Worm (Caenorhabditis elegans): ENCODE data around the gene K04D7.6.

K04D7.6 gene

ce11 chrIV:10206182-10206581, at the start of gene K04D7.6:
Gene K04D7.6 (minus strand): TSS chrIV:10206282.
- TF ChIP-seq B0019.2 (GFP tag; conservative IDR thresholded peaks at IDR 0.05) (no peak), F52B5.7 (tag; optimal IDR thresholded peaks at IDR 0.05) (no peak), sea-2 (GFP tag; IDR thresholded peaks at IDR 0.05) (no peak), snpc-1.1 (tag; optimal IDR thresholded peaks at IDR 0.05; ENCODE audit: insufficient read depth) (no peak), Y56A3A.18 (GFP tag; IDR thresholded peaks at IDR 0.05) (no peak), ceh-27 (GFP tag; optimal IDR thresholded peaks at IDR 0.05) (no peak), F57A8.1 (GFP tag; optimal IDR thresholded peaks at IDR 0.05) (no peak), B0261.1 (tag; optimal IDR thresholded peaks at IDR 0.05) (no peak), egl-44 (GFP tag; IDR thresholded peaks at IDR 0.05) (no peak), ztf-26 (tag; optimal IDR thresholded peaks at IDR 0.05) (no peak), ets-4 (GFP tag; optimal IDR thresholded peaks at IDR 0.05) (no peak)

DNA sequence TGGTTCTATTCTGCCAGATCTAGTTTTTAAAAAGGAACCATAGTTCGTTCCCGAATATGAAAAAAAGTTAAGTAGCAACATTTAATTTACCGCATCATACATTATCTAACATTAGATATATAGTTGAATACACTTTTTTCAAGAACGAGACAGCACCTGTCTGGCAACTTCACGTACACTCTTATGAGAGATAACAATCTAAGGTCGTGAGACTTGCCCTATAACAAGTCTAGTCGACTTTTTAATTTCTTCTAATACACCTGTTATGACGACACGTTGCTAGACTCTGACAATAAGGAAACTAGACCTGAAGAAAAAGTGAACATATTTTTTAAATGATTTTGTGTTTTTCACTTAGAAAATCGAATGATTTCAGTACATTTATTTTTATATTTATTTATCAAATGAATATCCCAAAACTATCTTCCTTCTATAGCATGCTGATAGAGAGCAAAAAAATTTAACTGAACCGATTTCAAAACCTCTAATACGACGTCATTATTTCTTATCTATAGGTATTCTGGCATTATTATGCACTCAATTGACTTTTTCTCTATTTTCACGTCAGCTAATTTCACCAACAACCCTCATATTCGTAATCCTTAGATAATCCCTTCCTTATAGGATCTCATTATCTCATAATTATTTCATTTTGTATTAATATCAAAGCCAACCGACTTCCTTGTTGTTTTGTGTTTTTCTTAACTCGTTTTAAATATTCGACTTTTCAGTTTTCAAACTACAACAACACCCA, 47.0 kb upstream of the K04D7.6 start:
- TF ChIP-seq snpc-1.1 (tag; optimal IDR thresholded peaks at IDR 0.05; ENCODE audit: insufficient read depth) (no peak), C17E4.6 (GFP tag; IDR thresholded peaks at IDR 0.05) (no peak), ekl-4 (GFP tag; IDR thresholded peaks at IDR 0.05) (0 out of 2 replicates have a peak, but pooled peaks have one; percentile 5), dpl-1 (GFP tag; optimal IDR thresholded peaks at IDR 0.05) (no peak), F23B12.7 (tag; optimal IDR thresholded peaks at IDR 0.05; ENCODE audit: insufficient read depth) (no peak), cebp-1 (GFP tag; IDR thresholded peaks at IDR 0.05) (no peak), cebp-1 (tag; optimal IDR thresholded peaks at IDR 0.05) (peak; percentile 9)

ce11 chrIV:10252350-10252792, 46.3 kb upstream of the K04D7.6 start:
- TF ChIP-seq Y79H2A.3 (GFP tag; conservative IDR thresholded peaks at IDR 0.05): no peak
- peak; percentile 78; the same call in 1 of the 2 replicates for TF ChIP-seq egl-44 (GFP tag; IDR thresholded peaks at IDR 0.05)
- TF ChIP-seq ztf-22 (GFP tag; optimal IDR thresholded peaks at IDR 0.05): peak; percentile 61
- TF ChIP-seq tlf-1 (GFP tag; optimal IDR thresholded peaks at IDR 0.05): peak; percentile 75
- no peak for TF ChIP-seq F57A8.1 (GFP tag; optimal IDR thresholded peaks at IDR 0.05)
- no peak for TF ChIP-seq F49E8.2 (tag; optimal IDR thresholded peaks at IDR 0.05; ENCODE audit: insufficient read depth)
- TF ChIP-seq tbp1 (GFP tag; optimal IDR thresholded peaks at IDR 0.05): peak; percentile 58
- TF ChIP-seq mel-28 (tag; optimal IDR thresholded peaks at IDR 0.05; ENCODE audit: borderline replicate concordance): no peak
- no peak; the same call in 1 of the 2 replicates for TF ChIP-seq lin-26 (GFP tag; IDR thresholded peaks at IDR 0.05)
- TF ChIP-seq ceh-91 (GFP tag; IDR thresholded peaks at IDR 0.05): no peak
- TF ChIP-seq nfya-2 (GFP tag; IDR thresholded peaks at IDR 0.05): no peak
- peak; percentile 75 for TF ChIP-seq B0336.3 (GFP tag; IDR thresholded peaks at IDR 0.05)
- no peak for TF ChIP-seq B0261.1 (tag; optimal IDR thresholded peaks at IDR 0.05)
- no peak for TF ChIP-seq ceh-40 (GFP tag; IDR thresholded peaks at IDR 0.05)
- TF ChIP-seq hlh-12 (tag; optimal IDR thresholded peaks at IDR 0.05): no peak
- TF ChIP-seq madf-10 (tag; optimal IDR thresholded peaks at IDR 0.05): peak; percentile 60
- 0 out of 2 replicates have a peak, but pooled peaks have one; percentile 28 for TF ChIP-seq ekl-4 (GFP tag; IDR thresholded peaks at IDR 0.05)
- peak; percentile 76 for TF ChIP-seq egrh-3 (GFP tag; IDR thresholded peaks at IDR 0.05)
- TF ChIP-seq Y67H2A.10 (GFP tag; conservative IDR thresholded peaks at IDR 0.05): no peak
- TF ChIP-seq D2030.7 (GFP tag; IDR thresholded peaks at IDR 0.05): no peak
- TF ChIP-seq chd-7 (tag; optimal IDR thresholded peaks at IDR 0.05): peak; percentile 89
- no peak for TF ChIP-seq repo-1 (tag; optimal IDR thresholded peaks at IDR 0.05)
- no peak for TF ChIP-seq hsf-1 (GFP tag; IDR thresholded peaks at IDR 0.05)
- TF ChIP-seq akir-1 (GFP tag; optimal IDR thresholded peaks at IDR 0.05): no peak
- no peak for TF ChIP-seq F10E7.11 (tag; optimal IDR thresholded peaks at IDR 0.05)
- no peak for TF ChIP-seq hmg-20 (GFP tag; IDR thresholded peaks at IDR 0.05)
- TF ChIP-seq ztf-18 (tag; optimal IDR thresholded peaks at IDR 0.05): peak; percentile 21
- no peak for TF ChIP-seq Y95B8A.8 (GFP tag; IDR thresholded peaks at IDR 0.05)
- TF ChIP-seq dpff-1 (tag; optimal IDR thresholded peaks at IDR 0.05): no peak
- TF ChIP-seq mes-4 (tag; optimal IDR thresholded peaks at IDR 0.05): no peak
- peak; percentile 79 for TF ChIP-seq nfyb-1 (GFP tag; IDR thresholded peaks at IDR 0.05)
